Fruit fly (Drosophila melanogaster): ENCODE measurements around the gene Kcmf1.

Kcmf1 gene

DNA sequence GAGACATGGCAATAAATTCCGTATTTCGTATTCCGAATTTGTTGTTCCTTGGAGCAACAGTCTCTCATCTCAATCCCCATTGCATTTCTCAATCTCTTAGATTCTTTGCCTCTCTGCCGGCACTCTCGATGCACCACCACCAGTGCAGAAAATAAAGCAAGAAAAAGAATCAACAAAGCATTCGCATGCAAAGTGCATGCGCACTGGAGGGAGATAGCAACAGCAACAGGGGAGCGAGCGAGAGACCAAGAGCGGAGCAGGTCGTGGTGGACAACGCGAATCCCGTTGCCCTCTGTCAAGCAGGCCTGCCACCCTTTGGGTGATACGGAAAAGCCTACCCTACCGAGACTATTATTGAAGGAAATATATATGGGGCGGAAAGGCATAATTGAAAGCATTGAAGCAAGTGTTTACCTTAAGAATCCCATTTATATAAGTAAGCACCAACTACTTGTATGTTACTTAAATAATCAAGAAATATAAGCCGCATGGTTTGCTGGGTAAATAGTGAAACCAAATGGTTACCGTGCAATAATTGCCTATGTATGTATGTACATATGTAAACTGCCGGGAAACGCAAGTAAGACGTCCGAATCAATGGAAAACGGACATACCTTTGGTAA lies 41.8 kb upstream of the Kcmf1 start (continued):
- TF ChIP-seq CG15479 (GFP tag; optimal IDR thresholded peaks at IDR 0.05), result peak; percentile 7

dm6 chr3R:9055119-9056105 lies 40.7 kb upstream of the Kcmf1 start:
- TF ChIP-seq CG31365 (tag; optimal IDR thresholded peaks at IDR 0.05) (peak; percentile 77), ash1 (GFP tag; optimal IDR thresholded peaks at IDR 0.05) (no peak), Spps (tag; optimal IDR thresholded peaks at IDR 0.05) (peak; percentile 91), twi (tag; optimal IDR thresholded peaks at IDR 0.05) (peak; percentile 78), CoRest (tag; optimal IDR thresholded peaks at IDR 0.05) (peak; percentile 96), sima (GFP tag; optimal IDR thresholded peaks at IDR 0.05) (peak; percentile 77), CG30431 (GFP tag; optimal IDR thresholded peaks at IDR 0.05) (peak; percentile 68), zfh1 (GFP tag; IDR thresholded peaks at IDR 0.05) (no peak), fd64A (GFP tag; optimal IDR thresholded peaks at IDR 0.05) (peak; percentile 77), dm (GFP tag; optimal IDR thresholded peaks at IDR 0.05) (peak; percentile 45), pzg (GFP tag; optimal IDR thresholded peaks at IDR 0.05) (no peak), dysf (GFP tag; IDR thresholded peaks at IDR 0.05) (no peak), CG9437 (GFP tag; optimal IDR thresholded peaks at IDR 0.05) (peak; percentile 73), CG31388 (GFP tag; optimal IDR thresholded peaks at IDR 0.05) (peak; percentile 82), sr (GFP tag; IDR thresholded peaks at IDR 0.05) (no peak), CG18262 (tag; optimal IDR thresholded peaks at IDR 0.05) (peak; percentile 93), CG5180 (GFP tag; optimal IDR thresholded peaks at IDR 0.05) (peak; percentile 82), danr (GFP tag; IDR thresholded peaks at IDR 0.05) (no peak), ATbp (GFP tag; optimal IDR thresholded peaks at IDR 0.05) (peak; percentile 87), Blimp-1 (GFP tag; optimal IDR thresholded peaks at IDR 0.05) (peak; percentile 94), Hmr (GFP tag; optimal IDR thresholded peaks at IDR 0.05) (peak; percentile 96), CG11696 (GFP tag; IDR thresholded peaks at IDR 0.05) (no peak), TFAM (GFP tag; optimal IDR thresholded peaks at IDR 0.05) (peak; percentile 34), chn (GFP tag; optimal IDR thresholded peaks at IDR 0.05) (peak; percentile 51), crp (GFP tag; optimal IDR thresholded peaks at IDR 0.05) (peak in 1 of 2 experiments; percentile 47), BtbVII (GFP tag; optimal IDR thresholded peaks at IDR 0.05) (peak; percentile 96), esg (GFP tag; conservative IDR thresholded peaks at IDR 0.05) (no peak), p53 (GFP tag; optimal IDR thresholded peaks at IDR 0.05) (peak; percentile 38), Lim3 (GFP tag; IDR thresholded peaks at IDR 0.05) (no peak), Ptx1 (GFP tag; IDR thresholded peaks at IDR 0.05) (no peak), Hey (tag; optimal IDR thresholded peaks at IDR 0.05) (peak; percentile 87), wdn (GFP tag; IDR thresholded peaks at IDR 0.05) (no peak), ems (GFP tag; optimal IDR thresholded peaks at IDR 0.05) (peak; percentile 77), CG33557 (GFP tag; optimal IDR thresholded peaks at IDR 0.05) (peak; percentile 74), HLH4C (GFP tag; IDR thresholded peaks at IDR 0.05; ENCODE audit: partially characterized antibody) (no peak), CG6765 (GFP tag; optimal IDR thresholded peaks at IDR 0.05) (peak; percentile 89), Dll (GFP tag; IDR thresholded peaks at IDR 0.05; ENCODE audit: partially characterized antibody) (no peak), Ada2b (GFP tag; IDR thresholded peaks at IDR 0.05) (no peak), CG4360 (GFP tag; IDR thresholded peaks at IDR 0.05) (no peak), CG7372 (GFP tag; IDR thresholded peaks at IDR 0.05) (no peak), ara (GFP tag; IDR thresholded peaks at IDR 0.05) (no peak), NC2β (GFP tag; optimal IDR thresholded peaks at IDR 0.05) (peak; percentile 68), CG4328 (GFP tag; optimal IDR thresholded peaks at IDR 0.05) (peak; percentile 86), Bteb2 (GFP tag; optimal IDR thresholded peaks at IDR 0.05) (peak; percentile 80), sug (tag; optimal IDR thresholded peaks at IDR 0.05) (peak; percentile 78)
